Fruit fly (Drosophila melanogaster) whole organism, embryonic: ENCODE results near the gene CG42404.
A peak's percentile ranks its signal among the peaks of the same experiment; 100 is the strongest.

Source experiments
- Awh ChIP-seq: fragments of 200-800 bp; sonication (Bioruptor generic); IDR thresholded peaks from 2 replicates; pipeline ENCODE4, ENCODE4 v1.3.6; 2022; ENCODE audit warnings: missing biosample characterization, missing genetic modification characterization
- CG10147 ChIP-seq: fragments of 200-800 bp; sonication (Bioruptor generic); optimal IDR thresholded peaks from 2 replicates; lab custom pipeline; 2019; ENCODE audit warnings: missing biosample characterization, mild to moderate bottlenecking, missing genetic modification characterization, moderate library complexity
- CG10462 ChIP-seq: fragments of 200-800 bp; sonication (Bioruptor generic); optimal IDR thresholded peaks from 2 replicates; lab custom pipeline; 2016; ENCODE audit warnings: missing biosample characterization, missing genetic modification characterization
- CG11085 ChIP-seq: fragments of 200-800 bp; sonication (Bioruptor generic); IDR thresholded peaks from 2 replicates; pipeline ENCODE4 v1.3.6; 2022; ENCODE audit warnings: missing biosample characterization, missing genetic modification characterization
- CG11247 ChIP-seq: fragments of 200-800 bp; sonication (Bioruptor generic); IDR thresholded peaks from 2 replicates; pipeline ENCODE4 v1.3.6; 2022; ENCODE audit warnings: missing biosample characterization, missing genetic modification characterization
- CG12236 ChIP-seq: fragments of 200-800 bp; sonication (Bioruptor generic); optimal IDR thresholded peaks from 2 replicates; lab custom pipeline; 2016; ENCODE audit warnings: missing biosample characterization, missing genetic modification characterization
- CG12744 ChIP-seq: fragments of 200-800 bp; sonication (Bioruptor generic); optimal IDR thresholded peaks from 2 replicates; lab custom pipeline; 2016; ENCODE audit warnings: missing biosample characterization, missing genetic modification characterization
- CG13424 ChIP-seq: fragments of 200-800 bp; sonication (Bioruptor generic); optimal IDR thresholded peaks from 2 replicates; lab custom pipeline; 2019; ENCODE audit warnings: missing biosample characterization, mild to moderate bottlenecking, missing genetic modification characterization, moderate library complexity
- CG13894 ChIP-seq: fragments of 200-800 bp; sonication (Bioruptor generic); optimal IDR thresholded peaks from 3 replicates; lab custom pipeline; 2018; ENCODE audit warnings: missing biosample characterization, mild to moderate bottlenecking, missing genetic modification characterization, moderate library complexity
- CG15073 ChIP-seq: fragments of 200-800 bp; sonication (Bioruptor generic); optimal IDR thresholded peaks from 2 replicates; lab custom pipeline; 2016; ENCODE audit warnings: missing biosample characterization, missing genetic modification characterization
- CG17802 ChIP-seq: fragments of 200-800 bp; sonication (Bioruptor generic); optimal IDR thresholded peaks from 2 replicates; lab custom pipeline; 2018; ENCODE audit warnings: missing biosample characterization, mild to moderate bottlenecking, missing genetic modification characterization, moderate library complexity
- CG17829 ChIP-seq: fragments of 200-800 bp; optimal IDR thresholded peaks from 2 replicates; lab custom pipeline; 2019; ENCODE audit warnings: missing biosample characterization, mild to moderate bottlenecking, missing genetic modification characterization, moderate library complexity
- CG3163 ChIP-seq: fragments of 200-800 bp; sonication (Bioruptor generic); optimal IDR thresholded peaks from 3 replicates; lab custom pipeline; 2016; ENCODE audit warnings: missing biosample characterization, missing genetic modification characterization
- CG3281 ChIP-seq: fragments of 200-800 bp; sonication (Bioruptor generic); optimal IDR thresholded peaks from 3 replicates; lab custom pipeline; 2017; ENCODE audit warnings: missing biosample characterization, mild to moderate bottlenecking, missing genetic modification characterization
- CG4730 ChIP-seq: fragments of 200-800 bp; sonication (Bioruptor generic); IDR thresholded peaks from 2 replicates; pipeline ENCODE4 v1.3.6; 2022; ENCODE audit warnings: missing biosample characterization, missing genetic modification characterization
- CG6272 ChIP-seq: fragments of 200-800 bp; sonication (Bioruptor generic); IDR thresholded peaks from 2 replicates; pipeline ENCODE4 v1.3.6; 2022; ENCODE audit warnings: missing biosample characterization, missing genetic modification characterization
- CG6654 ChIP-seq: fragments of 200-800 bp; sonication (Bioruptor generic); optimal IDR thresholded peaks from 2 replicates; lab custom pipeline; 2017; ENCODE audit warnings: missing biosample characterization, mild to moderate bottlenecking, missing genetic modification characterization
- CG6689 ChIP-seq: fragments of 200-800 bp; sonication (Bioruptor generic); IDR thresholded peaks from 2 replicates; pipeline ENCODE4 v1.3.6; 2022; ENCODE audit warnings: missing biosample characterization, missing genetic modification characterization
- CG8478 ChIP-seq: fragments of >200 bp; optimal IDR thresholded peaks from 2 replicates; lab custom pipeline; 2018
- CG8944 ChIP-seq: fragments of 200-800 bp; sonication (Bioruptor generic); optimal IDR thresholded peaks from 3 replicates; lab custom pipeline; 2016; ENCODE audit warnings: missing biosample characterization, missing genetic modification characterization
- Deaf1 ChIP-seq: fragments of 200-800 bp; optimal IDR thresholded peaks from 3 replicates; lab custom pipeline; 2019; ENCODE audit warnings: missing biosample characterization, mild to moderate bottlenecking, missing genetic modification characterization, moderate library complexity
- Ets97D ChIP-seq: fragments of 200-800 bp; sonication (Bioruptor generic); optimal IDR thresholded peaks from 3 replicates; lab custom pipeline; 2016; ENCODE audit warnings: missing biosample characterization, missing genetic modification characterization
- HmgZ ChIP-seq: fragments of 200-800 bp; sonication (Bioruptor generic); optimal IDR thresholded peaks from 2 replicates; lab custom pipeline; 2018; ENCODE audit warnings: missing biosample characterization, mild to moderate bottlenecking, missing genetic modification characterization
- Hmr ChIP-seq: fragments of 200-800 bp; sonication (Bioruptor generic); optimal IDR thresholded peaks from 3 replicates; lab custom pipeline; 2017; ENCODE audit warnings: mild to moderate bottlenecking, missing biosample characterization, missing genetic modification reagents, missing genetic modification characterization
- Hr39 ChIP-seq: fragments of >200 bp; optimal IDR thresholded peaks from 2 replicates; lab custom pipeline; 2017
- Mad ChIP-seq: fragments of 200-800 bp; sonication (Bioruptor generic); optimal IDR thresholded peaks from 2 replicates; lab custom pipeline; 2016; ENCODE audit warnings: missing biosample characterization, missing genetic modification characterization
- Max ChIP-seq: fragments of 200-800 bp; sonication (Bioruptor generic); optimal IDR thresholded peaks from 2 replicates; lab custom pipeline; 2016; ENCODE audit warnings: missing biosample characterization, mild to moderate bottlenecking, missing genetic modification characterization
- Med ChIP-seq: fragments of 200-800 bp; sonication (Bioruptor generic); peaks from one replicate; lab custom pipeline; 2016; ENCODE audit warnings: missing biosample characterization, missing genetic modification characterization, mild to moderate bottlenecking, inconsistent platforms, moderate library complexity
- Neu2 ChIP-seq: fragments of 200-800 bp; sonication (Bioruptor generic); optimal IDR thresholded peaks from 3 replicates; lab custom pipeline; 2016; ENCODE audit warnings: missing biosample characterization, missing genetic modification characterization, borderline replicate concordance
- Nf-YC ChIP-seq: fragments of 200-800 bp; optimal IDR thresholded peaks from 3 replicates; lab custom pipeline; 2019; ENCODE audit warnings: missing biosample characterization, mild to moderate bottlenecking, missing genetic modification characterization, moderate library complexity
- NfI ChIP-seq: fragments of 200-800 bp; sonication (Bioruptor generic); optimal IDR thresholded peaks from 3 replicates; lab custom pipeline; 2018; ENCODE audit warnings: missing biosample characterization, mild to moderate bottlenecking, missing genetic modification characterization, moderate library complexity
- Pdp1 ChIP-seq, 2 experiments: fragments of 200-800 bp; sonication (Bioruptor generic); optimal IDR thresholded peaks; 3 replicates each; lab custom pipeline; 2016; ENCODE audit warnings: missing biosample characterization in 2 of 2, missing genetic modification characterization in 2 of 2, mild to moderate bottlenecking in 1 of 2, moderate library complexity in 1 of 2
- Spps ChIP-seq: fragments of 200-800 bp; sonication (Bioruptor generic); optimal IDR thresholded peaks from 2 replicates; lab custom pipeline; 2018; ENCODE audit warnings: missing biosample characterization, mild to moderate bottlenecking, missing genetic modification characterization
- Sry-δ ChIP-seq: fragments of 200-800 bp; sonication (Bioruptor generic); optimal IDR thresholded peaks from 2 replicates; lab custom pipeline; 2016; ENCODE audit warnings: missing biosample characterization, missing genetic modification characterization
- bcd ChIP-seq: fragments of 200-800 bp; sonication (Bioruptor generic); optimal IDR thresholded peaks from 2 replicates; lab custom pipeline; 2017; ENCODE audit warnings: missing biosample characterization, mild to moderate bottlenecking, missing genetic modification characterization
- br ChIP-seq: fragments of >200 bp; optimal IDR thresholded peaks from 2 replicates; lab custom pipeline; 2017
- cas ChIP-seq: fragments of 200-800 bp; sonication (Bioruptor generic); IDR thresholded peaks from 2 replicates; pipeline ENCODE4 v1.3.6; 2022; ENCODE audit warnings: missing biosample characterization, missing genetic modification characterization
- crol ChIP-seq: fragments of 200-800 bp; sonication (Bioruptor generic); IDR thresholded peaks from 2 replicates; pipeline ENCODE4 v1.3.6; 2022; ENCODE audit warnings: missing biosample characterization, missing genetic modification characterization
- dan ChIP-seq: fragments of 200-800 bp; sonication (Bioruptor generic); IDR thresholded peaks from 2 replicates; pipeline ENCODE4 v1.3.6; 2022; ENCODE audit warnings: missing biosample characterization, missing genetic modification characterization
- fu2 ChIP-seq: fragments of 200-800 bp; sonication (Bioruptor generic); optimal IDR thresholded peaks from 2 replicates; lab custom pipeline; 2016; ENCODE audit warnings: missing biosample characterization, missing genetic modification characterization
- gcm ChIP-seq: fragments of 200-800 bp; sonication (Bioruptor generic); optimal IDR thresholded peaks from 2 replicates; lab custom pipeline; 2019; ENCODE audit warnings: missing biosample characterization, mild to moderate bottlenecking, missing genetic modification characterization, moderate library complexity
- ham ChIP-seq: fragments of 200-800 bp; sonication (Bioruptor generic); IDR thresholded peaks from 2 replicates; pipeline ENCODE4 v1.3.6; 2022; ENCODE audit warnings: missing biosample characterization, missing genetic modification characterization
- insv ChIP-seq, 2 experiments: fragments of 200-800 bp; sonication (Bioruptor generic); optimal IDR thresholded peaks; 3 replicates each; lab custom pipeline; 2016 to 2018; ENCODE audit warnings: missing biosample characterization in 2 of 2, missing genetic modification characterization in 2 of 2
- lilli ChIP-seq: fragments of 200-800 bp; sonication (Bioruptor generic); optimal IDR thresholded peaks from 3 replicates; lab custom pipeline; 2016; ENCODE audit warnings: missing biosample characterization, missing genetic modification characterization
- pan ChIP-seq, 4 experiments: fragments of >200 bp in 3 of 4; fragments of 200-800 bp in 1 of 4; sonication (Bioruptor generic) in 1 of 4; optimal IDR thresholded peaks in 3 of 4; IDR thresholded peaks in 1 of 4; 2 replicates each; pipeline versions ENCODE4 v1.3.6 to Lab custom; 2017 to 2022; ENCODE audit warnings: missing biosample characterization in 2 of 4, missing genetic modification characterization in 2 of 4, mixed read lengths in 1 of 4
- peb ChIP-seq: fragments of 200-800 bp; sonication (Bioruptor generic); IDR thresholded peaks from 2 replicates; pipeline ENCODE4 v1.3.6; 2022; ENCODE audit warnings: missing biosample characterization, missing genetic modification characterization
- pzg ChIP-seq: fragments of 200-800 bp; sonication (Bioruptor generic); optimal IDR thresholded peaks from 3 replicates; lab custom pipeline; 2018; ENCODE audit warnings: missing biosample characterization, mild to moderate bottlenecking, missing genetic modification characterization, moderate library complexity
- run ChIP-seq: fragments of 200-800 bp; sonication (Bioruptor generic); optimal IDR thresholded peaks from 3 replicates; lab custom pipeline; 2018; ENCODE audit warnings: missing biosample characterization, mild to moderate bottlenecking, missing genetic modification characterization
- seq ChIP-seq: fragments of 200-800 bp; sonication (Bioruptor generic); IDR thresholded peaks from 2 replicates; pipeline ENCODE4 v1.3.6; 2022; ENCODE audit warnings: missing biosample characterization, missing genetic modification characterization
- sug ChIP-seq: fragments of 200-800 bp; optimal IDR thresholded peaks from 2 replicates; lab custom pipeline; 2019; ENCODE audit warnings: missing biosample characterization, mild to moderate bottlenecking, missing genetic modification characterization, moderate library complexity
- tll ChIP-seq, 2 experiments: fragments of 200-800 bp in 1 of 2; fragments of >200 bp in 1 of 2; sonication (Bioruptor generic) in 1 of 2; optimal IDR thresholded peaks; 2 replicates each; lab custom pipeline; 2017 to 2019; ENCODE audit warnings: missing biosample characterization in 2 of 2, missing genetic modification characterization in 2 of 2, mild to moderate bottlenecking in 1 of 2, moderate library complexity in 1 of 2
- zen ChIP-seq: fragments of 200-800 bp; sonication (Bioruptor generic); optimal IDR thresholded peaks from 3 replicates; lab custom pipeline; 2018; ENCODE audit warnings: missing biosample characterization, mild to moderate bottlenecking, missing genetic modification characterization, moderate library complexity

Gene CG42404

DNA sequence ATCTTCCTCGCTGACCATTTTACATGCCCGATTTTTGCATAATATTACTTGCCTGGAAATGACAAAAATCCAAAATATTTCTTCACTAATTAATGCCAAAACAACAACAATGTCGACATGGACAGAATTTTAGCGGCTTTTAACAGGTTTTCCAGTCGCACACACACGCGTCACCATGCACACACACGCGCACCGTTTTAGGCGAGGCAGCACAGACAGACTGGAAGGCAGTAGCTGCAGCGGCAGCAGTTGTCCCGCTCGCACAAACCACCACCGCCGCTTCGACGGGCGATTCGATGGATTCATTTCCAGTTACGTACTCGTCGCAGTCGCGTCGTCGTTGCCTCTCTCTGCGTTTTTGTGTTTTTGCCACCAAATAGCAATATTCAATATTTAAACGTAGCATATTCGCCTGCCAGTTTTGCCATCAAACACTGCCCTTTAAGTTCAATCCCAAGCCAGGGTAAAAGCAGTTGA, 40.8 kb downstream of the CG42404 start, which contains the start of gene CG45218 (continued):
- TF ChIP-seq CG13424 (no peak), CG12744 (GFP tag; lab: Kevin White, UChicago) (no peak), HmgZ (tag; lab: Kevin White, UChicago) (peak; percentile 50), lilli (GFP tag; lab: Kevin White, UChicago) (peak; percentile 0), Hmr (GFP tag; lab: Kevin White, UChicago) (no peak), CG13894 (peak; percentile 32), CG8944 (GFP tag; lab: Kevin White, UChicago) (no peak), CG17802 (tag; lab: Kevin White, UChicago) (no peak), Mad (GFP tag; lab: Kevin White, UChicago) (no peak), bcd (GFP tag; lab: Kevin White, UChicago) (no peak), tll (GFP tag; optimal IDR thresholded peaks at IDR 0.05; lab: Kevin White, UChicago) (no peak), Ets97D (GFP tag; lab: Kevin White, UChicago) (no peak), peb (GFP tag; lab: Robert Waterston, UW) (no peak), CG11085 (GFP tag; lab: Robert Waterston, UW) (no peak), zen (tag; lab: Kevin White, UChicago) (no peak), pzg (peak; percentile 2), seq (GFP tag; lab: Robert Waterston, UW) (no peak), CG6654 (GFP tag; lab: Kevin White, UChicago) (no peak), cas (no peak), CG11247 (no peak), CG4730 (no peak), Deaf1 (peak; percentile 46), Sry-δ (GFP tag; lab: Kevin White, UChicago) (no peak), CG3163 (GFP tag; lab: Kevin White, UChicago) (peak; percentile 64), CG17829 (tag; lab: Kevin White, UChicago) (peak; percentile 15), CG12236 (GFP tag; lab: Kevin White, UChicago) (no peak), Nf-YC (peak; percentile 65), CG3281 (GFP tag; lab: Kevin White, UChicago) (peak; percentile 4), sug (peak; percentile 4), Max (GFP tag; lab: Kevin White, UChicago) (no peak), pan (optimal IDR thresholded peaks at IDR 0.05; lab: Kevin White, UChicago) (no peak), pan (GFP tag; optimal IDR thresholded peaks at IDR 0.05 in 1 of 2, IDR thresholded peaks at IDR 0.05 in 1 of 2) (no peak), Pdp1 (GFP tag; optimal IDR thresholded peaks at IDR 0.05; lab: Kevin White, UChicago) (no peak), crol (no peak), Spps (tag; lab: Kevin White, UChicago) (no peak), CG15073 (GFP tag; lab: Kevin White, UChicago) (no peak), Awh (GFP tag; lab: Robert Waterston, UW) (no peak), CG6272 (no peak), gcm (GFP tag; lab: Kevin White, UChicago) (no peak), CG6689 (GFP tag; lab: Robert Waterston, UW) (no peak), Hr39 (lab: Kevin White, UChicago) (no peak), CG10462 (GFP tag; lab: Kevin White, UChicago) (no peak), CG8478 (lab: Kevin White, UChicago) (peak; percentile 64), dan (no peak), CG10147 (no peak), run (no peak), NfI (no peak), Neu2 (no peak), insv (GFP tag; optimal IDR thresholded peaks at IDR 0.05; lab: Kevin White, UChicago) (peak in 1 of 2 experiments; percentile 24), Med (GFP tag; lab: Kevin White, UChicago) (peak; percentile 47), ham (no peak), fu2 (GFP tag; lab: Kevin White, UChicago) (no peak), br (no peak)
